Worm (Caenorhabditis elegans): Measurements from ENCODE around the gene fipr-12.

Gene fipr-12

ce11 chrV:9916665-9917064, 26.5 kb upstream of the fipr-12 start, which contains the start of gene C50H2.4:
Gene C50H2.4 (plus strand): TSS chrV:9916965.
- TF ChIP-seq nhr-11 (tag; optimal IDR thresholded peaks at IDR 0.05) (no peak), lsy-2 (tag; optimal IDR thresholded peaks at IDR 0.05) (no peak), C16A3.4 (tag; optimal IDR thresholded peaks at IDR 0.05) (no peak), mdl-1 (tag; optimal IDR thresholded peaks at IDR 0.05) (no peak), ceh-90 (tag; optimal IDR thresholded peaks at IDR 0.05) (no peak)

DNA sequence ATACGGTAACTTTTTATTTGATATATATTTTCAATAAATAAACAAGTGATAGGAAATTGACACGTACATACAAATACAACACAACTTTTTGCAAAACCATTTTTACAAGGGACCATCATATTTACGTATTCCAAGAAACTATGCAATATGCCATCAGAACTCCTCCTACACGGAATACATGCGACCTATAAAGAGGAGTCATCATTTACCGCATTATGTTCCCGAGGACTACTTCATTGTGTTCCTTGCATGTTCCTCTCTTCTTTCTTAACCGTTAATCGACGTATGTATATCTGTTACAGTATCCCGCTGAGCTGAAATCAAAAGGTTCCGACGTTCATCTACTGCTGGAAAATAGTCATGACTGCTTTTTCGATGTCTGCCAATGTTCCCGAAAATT, 24.7 kb upstream of the fipr-12 start, which contains the start of gene C50H2.5:
Gene C50H2.5, plus strand, starts transcription at position 301 of the 400 bp plus-strand sequence.
- TF ChIP-seq aha-1 (tag; optimal IDR thresholded peaks at IDR 0.05) (no peak), nhr-237 (tag; optimal IDR thresholded peaks at IDR 0.05) (no peak), hpl-2 (GFP tag; optimal IDR thresholded peaks at IDR 0.05) (no peak), fkh-8 (tag; optimal IDR thresholded peaks at IDR 0.05) (no peak), xbp-1 (tag; optimal IDR thresholded peaks at IDR 0.05) (no peak), nhr-71 (tag; optimal IDR thresholded peaks at IDR 0.05) (no peak), unc-30 (tag; optimal IDR thresholded peaks at IDR 0.05) (no peak), mdl-1 (tag; optimal IDR thresholded peaks at IDR 0.05) (no peak), sox-4 (tag; optimal IDR thresholded peaks at IDR 0.05) (no peak), blmp-1 (tag; optimal IDR thresholded peaks at IDR 0.05) (no peak), grh-1 (GFP tag; IDR thresholded peaks at IDR 0.05) (no peak), unc-86 (tag; optimal IDR thresholded peaks at IDR 0.05) (no peak), dpl-1 (GFP tag; optimal IDR thresholded peaks at IDR 0.05) (no peak)

DNA sequence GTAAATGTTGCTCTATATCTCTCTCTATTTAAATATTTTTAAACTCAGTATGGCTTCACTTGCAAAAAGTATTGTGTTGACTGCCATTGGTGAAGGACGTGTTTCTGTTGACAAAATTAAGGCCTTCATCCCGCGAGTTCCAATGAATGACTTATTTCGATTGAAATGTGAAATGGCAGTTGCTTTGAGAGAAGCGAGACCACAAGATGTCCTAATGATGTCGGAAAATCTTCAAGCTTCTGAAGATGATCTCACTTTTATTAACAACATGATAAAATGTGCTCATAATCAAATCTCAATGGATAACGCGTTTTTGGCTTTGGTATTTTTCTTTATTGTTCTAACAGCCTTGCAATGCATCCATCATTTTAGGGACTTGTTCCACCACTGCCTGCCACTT, 21.9 kb upstream of the fipr-12 start, which contains the start of gene ceh-75:
Gene ceh-75, plus strand, starts transcription at position 50 of the 400 bp plus-strand sequence.
- TF ChIP-seq nhr-85 (tag) (no peak), nhr-237 (tag; optimal IDR thresholded peaks at IDR 0.05) (no peak), snpc-4 (tag; optimal IDR thresholded peaks at IDR 0.05) (no peak), nhr-47 (tag; optimal IDR thresholded peaks at IDR 0.05) (no peak), swsn-7 (tag; optimal IDR thresholded peaks at IDR 0.05) (no peak), dpl-1 (GFP tag; optimal IDR thresholded peaks at IDR 0.05) (no peak)

DNA sequence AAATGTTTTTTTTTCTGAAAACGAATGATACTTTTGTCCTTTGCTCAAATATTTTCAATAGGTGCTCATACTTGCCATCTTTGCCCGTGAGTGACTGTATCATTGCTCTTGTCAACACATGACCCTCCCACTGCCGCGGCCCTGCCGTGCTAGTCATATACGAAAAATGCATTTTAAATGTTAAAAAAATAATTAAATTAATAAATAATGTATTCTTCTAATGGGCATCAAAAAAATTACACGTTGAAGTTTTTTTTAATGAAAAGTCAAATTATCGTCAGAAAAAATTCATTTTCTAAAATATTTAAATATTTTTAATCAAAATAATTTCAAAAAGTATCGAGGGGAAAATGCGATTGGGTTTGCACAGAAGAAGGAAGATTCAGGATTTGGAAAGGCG, 20.7 kb upstream of the fipr-12 start, which contains the start of gene C50H2.7:
Gene C50H2.7, plus strand, starts transcription at position 301 of the 400 bp plus-strand sequence.
- no peak for TF ChIP-seq pag-3 (tag; optimal IDR thresholded peaks at IDR 0.05; ENCODE audit: borderline replicate concordance, insufficient read depth)

DNA sequence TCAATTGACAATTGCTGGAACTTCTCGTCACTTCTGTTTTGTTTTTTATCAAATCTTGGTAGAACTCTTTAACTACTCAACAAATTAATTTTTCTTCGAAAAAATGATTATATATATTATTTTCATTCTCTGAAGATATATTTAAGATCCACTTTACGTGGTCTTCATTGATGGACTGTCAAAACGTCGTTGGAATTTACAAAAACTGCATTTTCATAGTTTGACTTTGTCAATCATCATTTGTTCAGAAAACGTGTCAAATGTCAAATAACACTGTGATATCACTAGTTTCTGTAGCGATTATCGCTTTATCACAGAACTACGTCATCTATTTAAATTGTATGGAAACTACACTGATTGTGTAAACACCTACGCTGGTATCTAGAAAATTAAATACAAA, 18.8 kb upstream of the fipr-12 start:
- TF ChIP-seq pqm-1 (tag; optimal IDR thresholded peaks at IDR 0.05) (peak; percentile 1), elt-2 (tag; optimal IDR thresholded peaks at IDR 0.05) (peak; percentile 52), dsc-1 (tag; optimal IDR thresholded peaks at IDR 0.05) (no peak), nhr-12 (tag; optimal IDR thresholded peaks at IDR 0.05) (no peak)

ce11 chrV:9925647-9926046, 17.5 kb upstream of the fipr-12 start:
- TF ChIP-seq pqm-1 (tag; optimal IDR thresholded peaks at IDR 0.05) (peak; percentile 39), elt-2 (tag; optimal IDR thresholded peaks at IDR 0.05) (peak; percentile 96), ces-1 (GFP tag; optimal IDR thresholded peaks at IDR 0.05) (no peak), elt-3 (tag; optimal IDR thresholded peaks at IDR 0.05) (no peak), ceh-63 (GFP tag; optimal IDR thresholded peaks at IDR 0.05) (no peak), efl-1 (optimal IDR thresholded peaks at IDR 0.05) (no peak), efl-1 (GFP tag; optimal IDR thresholded peaks at IDR 0.05 in 1 of 2) (peak in 1 of 2 experiments; percentile 27), nhr-71 (tag; optimal IDR thresholded peaks at IDR 0.05) (peak; percentile 2), nhr-90 (tag; optimal IDR thresholded peaks at IDR 0.05; ENCODE audit: poor library complexity) (peak; percentile 19), jun-1 (tag; optimal IDR thresholded peaks at IDR 0.05) (peak; percentile 43)

All from whole organism, L1 larva.